Worm (Caenorhabditis elegans) whole organism, L4 larva: ENCODE data around the gene F38A1.9.
A peak's percentile ranks its signal among the peaks of the same experiment; 100 is the strongest.

Experiments used
- F44E2.7 ChIP-seq: fragments of 200-800 bp; sonication (Bioruptor generic); IDR thresholded peaks from 2 replicates; pipeline ENCODE4 v2.1.2; 2022; ENCODE audit warnings: missing genetic modification characterization, missing compliant biosample characterization
- ZK546.5 ChIP-seq, 2 experiments: sonication (generic microtip); optimal IDR thresholded peaks; 2 replicates each; lab custom pipeline; 2017; ENCODE audit warnings: missing biosample characterization in 2 of 2, missing genetic modification characterization in 2 of 2
- aha-1 ChIP-seq: fragments of 150-350 bp; peaks from one replicate; lab custom pipeline; 2014; ENCODE audit warnings: missing biosample characterization, missing genetic modification characterization
- ceh-44 ChIP-seq: fragments of 200-800 bp; sonication (Bioruptor generic); IDR thresholded peaks from 2 replicates; pipeline ENCODE4 v1.3.6; 2022; ENCODE audit warnings: missing genetic modification reagents, missing genetic modification characterization, missing compliant biosample characterization
- ces-1 ChIP-seq: fragments of 150-350 bp; sonication (generic microtip); optimal IDR thresholded peaks from 4 replicates; lab custom pipeline; 2014; ENCODE audit warnings: missing biosample characterization, missing genetic modification reagents, missing genetic modification characterization
- cey-2 ChIP-seq: sonication (generic microtip); optimal IDR thresholded peaks from 3 replicates; lab custom pipeline; 2017; ENCODE audit warnings: missing genetic modification characterization, mild to moderate bottlenecking, missing compliant biosample characterization, antibody characterized with exemption, borderline replicate concordance; ENCODE audit not compliant: insufficient read depth
- ctbp-1 ChIP-seq: fragments of 200-800 bp; sonication (Bioruptor generic); IDR thresholded peaks from 2 replicates; pipeline ENCODE4 v1.3.6; 2022; ENCODE audit warnings: missing genetic modification reagents, missing genetic modification characterization, missing compliant biosample characterization
- daf-16 ChIP-seq, 3 experiments: sonication (generic microtip); optimal IDR thresholded peaks; 2 replicates each; lab custom pipeline; 2016 to 2017; ENCODE audit warnings: missing genetic modification characterization in 3 of 3, missing genetic modification reagents in 3 of 3, mild to moderate bottlenecking in 2 of 3, missing compliant biosample characterization in 2 of 3, missing biosample characterization in 1 of 3, moderate library complexity in 1 of 3
- daf-8 ChIP-seq: fragments of 200-800 bp; sonication (Bioruptor generic); IDR thresholded peaks from 2 replicates; pipeline ENCODE4 v1.3.6; 2022; ENCODE audit warnings: missing genetic modification characterization, missing compliant biosample characterization
- duxl-1 ChIP-seq: sonication (generic microtip); optimal IDR thresholded peaks from 2 replicates; lab custom pipeline; 2016; ENCODE audit warnings: mild to moderate bottlenecking, missing genetic modification characterization, moderate library complexity, missing compliant biosample characterization; ENCODE audit not compliant: poor library complexity
- dve-1 ChIP-seq: sonication (generic microtip); optimal IDR thresholded peaks from 2 replicates; lab custom pipeline; 2017; ENCODE audit warnings: antibody characterized with exemption, mild to moderate bottlenecking, missing genetic modification characterization, missing compliant biosample characterization; ENCODE audit not compliant: insufficient read depth
- hlh-11 ChIP-seq: fragments of 200-800 bp; sonication (Bioruptor generic); optimal IDR thresholded peaks from 2 replicates; lab custom pipeline; 2018; ENCODE audit warnings: mild to moderate bottlenecking, missing genetic modification characterization, missing compliant biosample characterization
- hlh-30 ChIP-seq: sonication (generic microtip); optimal IDR thresholded peaks from 2 replicates; lab custom pipeline; 2017; ENCODE audit warnings: antibody characterized with exemption, mild to moderate bottlenecking, missing genetic modification characterization, missing compliant biosample characterization; ENCODE audit not compliant: insufficient read depth
- hmg-1.1 ChIP-seq: fragments of 200-800 bp; sonication (Bioruptor generic); IDR thresholded peaks from 2 replicates; pipeline ENCODE4 v1.3.6; 2022; ENCODE audit warnings: missing genetic modification reagents, missing genetic modification characterization, missing compliant biosample characterization
- lim-7 ChIP-seq: fragments of 200-800 bp; sonication (Bioruptor generic); IDR thresholded peaks from 2 replicates; pipeline ENCODE4 v1.3.6; 2022; ENCODE audit warnings: missing genetic modification characterization, missing compliant biosample characterization
- lin-38 ChIP-seq: fragments of 200-800 bp; sonication (Bioruptor generic); IDR thresholded peaks from 2 replicates; pipeline ENCODE4 v1.3.6; 2022; ENCODE audit warnings: missing genetic modification reagents, missing genetic modification characterization, missing compliant biosample characterization
- madf-5 ChIP-seq, 2 experiments: fragments of 200-800 bp; sonication (Bioruptor generic); IDR thresholded peaks; 2 replicates each; pipeline ENCODE4 v1.3.6; 2022; ENCODE audit warnings: missing compliant biosample characterization in 2 of 2, missing genetic modification characterization in 2 of 2
- madf-9 ChIP-seq: fragments of 200-800 bp; sonication (Bioruptor generic); conservative IDR thresholded peaks from 2 replicates; pipeline ENCODE4 v1.3.6; 2022; ENCODE audit warnings: missing genetic modification reagents, missing genetic modification characterization, missing compliant biosample characterization
- nhr-25 ChIP-seq: sonication (generic microtip); optimal IDR thresholded peaks from 2 replicates; lab custom pipeline; 2017; ENCODE audit warnings: missing genetic modification characterization, mild to moderate bottlenecking, missing compliant biosample characterization, antibody characterized with exemption, moderate library complexity, borderline replicate concordance; ENCODE audit not compliant: insufficient read depth
- nhr-28 ChIP-seq: fragments of 150-350 bp; optimal IDR thresholded peaks from 2 replicates; lab custom pipeline; 2014; ENCODE audit warnings: missing biosample characterization, missing genetic modification characterization
- nhr-41 ChIP-seq: fragments of 200-800 bp; sonication (Bioruptor generic); IDR thresholded peaks from 2 replicates; pipeline ENCODE4 v1.3.6; 2022; ENCODE audit warnings: missing genetic modification reagents, missing genetic modification characterization, missing compliant biosample characterization
- nhr-6 ChIP-seq: fragments of 150-350 bp; optimal IDR thresholded peaks from 2 replicates; lab custom pipeline; 2014; ENCODE audit warnings: missing biosample characterization, missing genetic modification characterization
- nhr-76 ChIP-seq: fragments of 150-350 bp; optimal IDR thresholded peaks from 2 replicates; lab custom pipeline; 2014; ENCODE audit warnings: missing biosample characterization, missing genetic modification characterization
- nhr-77 ChIP-seq: fragments of 150-350 bp; optimal IDR thresholded peaks from 2 replicates; lab custom pipeline; 2014; ENCODE audit warnings: missing biosample characterization, missing genetic modification characterization
- php-3 ChIP-seq: fragments of 200-800 bp; sonication (Bioruptor generic); IDR thresholded peaks from 2 replicates; pipeline ENCODE4 v1.3.6; 2022; ENCODE audit warnings: missing genetic modification reagents, missing genetic modification characterization, missing compliant biosample characterization
- pqm-1 ChIP-seq: sonication (generic microtip); optimal IDR thresholded peaks from 2 replicates; lab custom pipeline; 2017; ENCODE audit warnings: missing biosample characterization, missing genetic modification characterization
- saeg-2 ChIP-seq: fragments of 200-800 bp; sonication (Bioruptor generic); IDR thresholded peaks from 2 replicates; pipeline ENCODE4 v1.3.6; 2022; ENCODE audit warnings: missing genetic modification reagents, missing genetic modification characterization, missing compliant biosample characterization
- sdz-12 ChIP-seq: fragments of 200-800 bp; sonication (Bioruptor generic); optimal IDR thresholded peaks from 2 replicates; lab custom pipeline; 2018; ENCODE audit warnings: mild to moderate bottlenecking, missing genetic modification characterization, missing compliant biosample characterization
- unc-130 ChIP-seq: sonication (generic microtip); optimal IDR thresholded peaks from 2 replicates; lab custom pipeline; 2016; ENCODE audit warnings: missing genetic modification reagents, missing genetic modification characterization, missing compliant biosample characterization
- unc-62 ChIP-seq, 3 experiments: fragments of 150-350 bp in 1 of 3; sonication (generic microtip); optimal IDR thresholded peaks in 2 of 3; peaks in 1 of 3; 1 replicate in 1 of 3; 2 replicates in 2 of 3; lab custom pipeline; 2014 to 2017; ENCODE audit warnings: missing biosample characterization in 3 of 3, missing genetic modification characterization in 3 of 3, missing genetic modification reagents in 3 of 3, missing genotype in 1 of 3

F38A1.9 gene

ce11 chrIV:1245244-1245643 lies at the start of gene F38A1.9:
Gene F38A1.9 (minus strand): TSS chrIV:1245344.
- TF ChIP-seq hlh-11 (tag; lab: Kevin White, UChicago) (no peak), nhr-41 (no peak)

ce11 chrIV:1289327-1289726 lies 44.2 kb upstream of the F38A1.9 start, which contains the start of gene plst-1:
Gene plst-1 (plus strand): TSS chrIV:1289627.
- no peak for TF ChIP-seq duxl-1 (tag; lab: Kevin White, UChicago)
- TF ChIP-seq ZK546.5 (tag; optimal IDR thresholded peaks at IDR 0.05; lab: Kevin White, UChicago), result no peak
- TF ChIP-seq daf-16 (GFP tag; optimal IDR thresholded peaks at IDR 0.05; lab: Kevin White, UChicago), result no peak
- TF ChIP-seq daf-16 (tag; optimal IDR thresholded peaks at IDR 0.05; lab: Kevin White, UChicago), result no peak

ce11 chrIV:1286549-1286948 lies 41.4 kb upstream of the F38A1.9 start:
- TF ChIP-seq nhr-76 (tag; lab: Kevin White, UChicago) (no peak), unc-62 (GFP tag; optimal IDR thresholded peaks at IDR 0.05 in 1 of 2; lab: Kevin White, UChicago) (peak in 1 of 2 experiments; percentile 78), unc-62 (tag; optimal IDR thresholded peaks at IDR 0.05; lab: Kevin White, UChicago) (no peak), aha-1 (tag; lab: Kevin White, UChicago) (peak; percentile 64)

- TF ChIP-seq ZK546.5 (tag; optimal IDR thresholded peaks at IDR 0.05; lab: Kevin White, UChicago) (no peak), sdz-12 (GFP tag; lab: Kevin White, UChicago) (no peak), nhr-25 (tag; lab: Kevin White, UChicago) (no peak), saeg-2 (GFP tag; lab: Robert Waterston, UW) (no peak), aha-1 (tag; lab: Kevin White, UChicago) (no peak), madf-9 (GFP tag; lab: Robert Waterston, UW) (no peak), nhr-6 (tag; lab: Kevin White, UChicago) (peak; percentile 32), F44E2.7 (GFP tag; lab: Robert Waterston, UW) (no peak), nhr-28 (tag; lab: Kevin White, UChicago) (peak; percentile 41), nhr-77 (no peak), daf-16 (GFP tag; optimal IDR thresholded peaks at IDR 0.05; lab: Kevin White, UChicago) (no peak), daf-16 (tag; optimal IDR thresholded peaks at IDR 0.05; lab: Kevin White, UChicago) (peak; percentile 14), ctbp-1 (GFP tag; lab: Robert Waterston, UW) (no peak), cey-2 (tag; lab: Kevin White, UChicago) (no peak), lin-38 (GFP tag; lab: Robert Waterston, UW) (no peak), dve-1 (tag; lab: Kevin White, UChicago) (peak; percentile 32), ces-1 (GFP tag; lab: Kevin White, UChicago) (no peak), daf-8 (GFP tag; lab: Robert Waterston, UW) (no peak), pqm-1 (tag; lab: Kevin White, UChicago) (peak; percentile 28)
- TF ChIP-seq, all 104 proteins: peak for 5
Measured at ce11 chrIV:1284877-1285276, 39.7 kb upstream of the F38A1.9 start.

- TF ChIP-seq unc-130 (no peak), nhr-6 (tag; lab: Kevin White, UChicago) (no peak), php-3 (GFP tag; lab: Robert Waterston, UW) (no peak), hmg-1.1 (GFP tag; lab: Robert Waterston, UW) (0 out of 2 replicates have a peak, but pooled peaks have one; percentile 24), lim-7 (no peak), hlh-30 (tag; lab: Kevin White, UChicago) (no peak), ceh-44 (GFP tag; lab: Robert Waterston, UW) (no peak), madf-5 (GFP tag; IDR thresholded peaks at IDR 0.05; lab: Robert Waterston, UW) (no peak)
Measured at ce11 chrIV:1278945-1279344, 33.8 kb upstream of the F38A1.9 start.
